Worm (Caenorhabditis elegans) whole organism, L3 larva: ENCODE data around the gene rpn-1.

Source experiments
- R02D3.7 ChIP-seq: fragments of 150-350 bp; optimal IDR thresholded peaks from 2 replicates; lab custom pipeline; 2014; ENCODE audit warnings: missing biosample characterization, missing genetic modification characterization
- ZK546.5 ChIP-seq: sonication (generic microtip); optimal IDR thresholded peaks from 2 replicates; lab custom pipeline; 2017; ENCODE audit warnings: missing biosample characterization, missing genetic modification characterization
- aly-2 ChIP-seq: fragments of 150-350 bp; optimal IDR thresholded peaks from 2 replicates; lab custom pipeline; 2014; ENCODE audit warnings: missing biosample characterization, missing genetic modification characterization
- ama-1 ChIP-seq: fragments of 150-350 bp; optimal IDR thresholded peaks from 2 replicates; lab custom pipeline; 2018
- ceh-16 ChIP-seq: sonication (generic microtip); optimal IDR thresholded peaks from 2 replicates; lab custom pipeline; 2017; ENCODE audit warnings: missing biosample characterization, missing genetic modification characterization
- ceh-28 ChIP-seq: fragments of 150-350 bp; optimal IDR thresholded peaks from 2 replicates; lab custom pipeline; 2014; ENCODE audit warnings: missing biosample characterization, missing genetic modification reagents, missing genetic modification characterization
- ceh-82 ChIP-seq: fragments of 150-350 bp; optimal IDR thresholded peaks from 2 replicates; lab custom pipeline; 2014; ENCODE audit warnings: missing biosample characterization, missing genetic modification characterization
- ceh-9 ChIP-seq: sonication (generic microtip); optimal IDR thresholded peaks from 2 replicates; lab custom pipeline; 2018; ENCODE audit warnings: missing biosample characterization, missing genetic modification characterization
- daf-12 ChIP-seq: fragments of 150-350 bp; optimal IDR thresholded peaks from 2 replicates; lab custom pipeline; 2014; ENCODE audit warnings: missing biosample characterization, missing genetic modification reagents, missing genetic modification characterization
- egl-27 ChIP-seq: sonication (generic microtip); optimal IDR thresholded peaks from 4 replicates; lab custom pipeline; 2017; ENCODE audit warnings: missing biosample characterization, missing genetic modification reagents, missing genetic modification characterization
- egl-5 ChIP-seq: fragments of 150-350 bp; optimal IDR thresholded peaks from 2 replicates; lab custom pipeline; 2017; ENCODE audit warnings: missing biosample characterization, missing genetic modification reagents, missing genetic modification characterization, inconsistent platforms
- elt-1 ChIP-seq: fragments of 150-350 bp; optimal IDR thresholded peaks from 2 replicates; lab custom pipeline; 2014; ENCODE audit warnings: missing biosample characterization, missing genetic modification characterization
- elt-2 ChIP-seq: sonication (generic microtip); optimal IDR thresholded peaks from 2 replicates; lab custom pipeline; 2016; ENCODE audit warnings: missing genetic modification reagents, mild to moderate bottlenecking, missing genetic modification characterization, missing compliant biosample characterization
- elt-3 ChIP-seq, 3 experiments: fragments of 150-350 bp in 1 of 3; sonication (generic microtip) in 2 of 3; optimal IDR thresholded peaks; 2 replicates in 2 of 3; 4 replicates in 1 of 3; lab custom pipeline; 2014 to 2017; ENCODE audit warnings: missing biosample characterization in 3 of 3, missing genetic modification characterization in 3 of 3
- eor-1 ChIP-seq, 2 experiments: fragments of 150-350 bp; optimal IDR thresholded peaks; 2 replicates each; lab custom pipeline; 2014 to 2018; ENCODE audit warnings: missing biosample characterization in 2 of 2, missing genetic modification characterization in 2 of 2
- fkh-10 ChIP-seq: sonication (generic microtip); optimal IDR thresholded peaks from 2 replicates; lab custom pipeline; 2017; ENCODE audit warnings: missing biosample characterization, missing genetic modification reagents, missing genetic modification characterization
- fkh-2 ChIP-seq: fragments of 150-350 bp; optimal IDR thresholded peaks from 2 replicates; lab custom pipeline; 2014; ENCODE audit warnings: missing biosample characterization, missing genetic modification reagents, missing genetic modification characterization
- fos-1 ChIP-seq: fragments of 150-350 bp; optimal IDR thresholded peaks from 2 replicates; lab custom pipeline; 2014; ENCODE audit warnings: missing biosample characterization, missing genetic modification characterization
- hmg-11 ChIP-seq: sonication (generic microtip); optimal IDR thresholded peaks from 2 replicates; lab custom pipeline; 2016; ENCODE audit warnings: missing genetic modification characterization, missing compliant biosample characterization
- jun-1 ChIP-seq: fragments of 150-350 bp; optimal IDR thresholded peaks from 2 replicates; lab custom pipeline; 2014; ENCODE audit warnings: missing biosample characterization, missing genetic modification reagents, missing genetic modification characterization
- lin-15B ChIP-seq: fragments of 150-350 bp; optimal IDR thresholded peaks from 2 replicates; lab custom pipeline; 2014; ENCODE audit warnings: missing biosample characterization, missing genetic modification characterization
- lin-39 ChIP-seq: fragments of 150-350 bp; optimal IDR thresholded peaks from 2 replicates; lab custom pipeline; 2018; ENCODE audit warnings: missing biosample characterization, missing genetic modification reagents, missing genetic modification characterization
- lsy-12 ChIP-seq: sonication (generic microtip); optimal IDR thresholded peaks from 2 replicates; lab custom pipeline; 2016; ENCODE audit warnings: mild to moderate bottlenecking, missing genetic modification characterization, missing compliant biosample characterization
- mdl-1 ChIP-seq: fragments of 150-350 bp; optimal IDR thresholded peaks from 2 replicates; lab custom pipeline; 2014; ENCODE audit warnings: missing biosample characterization, missing genetic modification characterization
- mml-1 ChIP-seq: fragments of 150-350 bp; sonication (generic microtip); optimal IDR thresholded peaks from 3 replicates; lab custom pipeline; 2014; ENCODE audit warnings: missing biosample characterization, missing genetic modification characterization
- nfya-1 ChIP-seq: sonication (generic microtip); optimal IDR thresholded peaks from 2 replicates; lab custom pipeline; 2017; ENCODE audit warnings: missing genetic modification characterization, mild to moderate bottlenecking, missing compliant biosample characterization, antibody characterized with exemption, moderate library complexity; ENCODE audit not compliant: insufficient read depth
- nhr-11 ChIP-seq: fragments of 150-350 bp; optimal IDR thresholded peaks from 2 replicates; lab custom pipeline; 2014; ENCODE audit warnings: missing biosample characterization, missing genetic modification characterization
- nhr-12 ChIP-seq: fragments of 150-350 bp; optimal IDR thresholded peaks from 2 replicates; lab custom pipeline; 2014; ENCODE audit warnings: missing biosample characterization, missing genetic modification characterization
- nhr-23 ChIP-seq: fragments of 150-350 bp; optimal IDR thresholded peaks from 2 replicates; lab custom pipeline; 2014; ENCODE audit warnings: missing biosample characterization, missing genetic modification reagents, missing genetic modification characterization
- nhr-237 ChIP-seq: fragments of 150-350 bp; optimal IDR thresholded peaks from 2 replicates; lab custom pipeline; 2014; ENCODE audit warnings: missing biosample characterization, missing genetic modification characterization
- nhr-25 ChIP-seq: sonication (generic microtip); optimal IDR thresholded peaks from 2 replicates; lab custom pipeline; 2017; ENCODE audit warnings: missing biosample characterization, missing genetic modification characterization
- nhr-28 ChIP-seq: fragments of 150-350 bp; optimal IDR thresholded peaks from 2 replicates; lab custom pipeline; 2014; ENCODE audit warnings: missing biosample characterization, missing genetic modification characterization
- nhr-43 ChIP-seq: sonication (generic microtip); optimal IDR thresholded peaks from 2 replicates; lab custom pipeline; 2016; ENCODE audit warnings: mild to moderate bottlenecking, missing genetic modification characterization, missing compliant biosample characterization; ENCODE audit not compliant: poor library complexity, severe bottlenecking
- nhr-67 ChIP-seq: fragments of 150-350 bp; optimal IDR thresholded peaks from 2 replicates; lab custom pipeline; 2014; ENCODE audit warnings: missing biosample characterization, missing genetic modification characterization
- nhr-76 ChIP-seq: fragments of 150-350 bp; sonication (generic microtip); optimal IDR thresholded peaks from 5 replicates; lab custom pipeline; 2014; ENCODE audit warnings: missing biosample characterization, missing genetic modification characterization
- nhr-77 ChIP-seq: fragments of 150-350 bp; optimal IDR thresholded peaks from 2 replicates; lab custom pipeline; 2014; ENCODE audit warnings: missing biosample characterization, missing genetic modification characterization
- pha-4 ChIP-seq: fragments of 150-350 bp; optimal IDR thresholded peaks from 2 replicates; lab custom pipeline; 2014; ENCODE audit warnings: missing biosample characterization, missing genetic modification reagents, missing genetic modification characterization
- pqm-1 ChIP-seq: fragments of 150-350 bp; optimal IDR thresholded peaks from 2 replicates; lab custom pipeline; 2017; ENCODE audit warnings: missing biosample characterization, missing genetic modification characterization, inconsistent platforms
- sea-2 ChIP-seq: fragments of 150-350 bp; sonication (generic microtip); optimal IDR thresholded peaks from 4 replicates; lab custom pipeline; 2014; ENCODE audit warnings: missing biosample characterization, missing genetic modification reagents, missing genetic modification characterization
- skn-1 ChIP-seq: fragments of 150-350 bp; optimal IDR thresholded peaks from 2 replicates; lab custom pipeline; 2014; ENCODE audit warnings: missing biosample characterization, missing genetic modification characterization
- snpc-4 ChIP-seq: fragments of 150-350 bp; optimal IDR thresholded peaks from 2 replicates; lab custom pipeline; 2014; ENCODE audit warnings: missing biosample characterization, missing genetic modification characterization
- tbx-2 ChIP-seq: sonication (generic microtip); optimal IDR thresholded peaks from 2 replicates; lab custom pipeline; 2016; ENCODE audit warnings: mild to moderate bottlenecking, missing genetic modification characterization, missing compliant biosample characterization
- unc-39 ChIP-seq: sonication (generic microtip); optimal IDR thresholded peaks from 4 replicates; lab custom pipeline; 2017; ENCODE audit warnings: missing biosample characterization, missing genetic modification characterization
- unc-62 ChIP-seq: fragments of 150-350 bp; sonication (generic microtip); optimal IDR thresholded peaks from 4 replicates; lab custom pipeline; 2014; ENCODE audit warnings: missing biosample characterization, missing genetic modification reagents, missing genetic modification characterization
- zag-1 ChIP-seq: fragments of 150-350 bp; optimal IDR thresholded peaks from 2 replicates; lab custom pipeline; 2014; ENCODE audit warnings: missing biosample characterization, missing genetic modification characterization
- ztf-11 ChIP-seq: fragments of 150-350 bp; optimal IDR thresholded peaks from 2 replicates; lab custom pipeline; 2014; ENCODE audit warnings: missing biosample characterization, missing genetic modification characterization
- ztf-4 ChIP-seq: fragments of 150-350 bp; optimal IDR thresholded peaks from 2 replicates; lab custom pipeline; 2014; ENCODE audit warnings: missing biosample characterization, missing genetic modification characterization

Gene rpn-1

DNA sequence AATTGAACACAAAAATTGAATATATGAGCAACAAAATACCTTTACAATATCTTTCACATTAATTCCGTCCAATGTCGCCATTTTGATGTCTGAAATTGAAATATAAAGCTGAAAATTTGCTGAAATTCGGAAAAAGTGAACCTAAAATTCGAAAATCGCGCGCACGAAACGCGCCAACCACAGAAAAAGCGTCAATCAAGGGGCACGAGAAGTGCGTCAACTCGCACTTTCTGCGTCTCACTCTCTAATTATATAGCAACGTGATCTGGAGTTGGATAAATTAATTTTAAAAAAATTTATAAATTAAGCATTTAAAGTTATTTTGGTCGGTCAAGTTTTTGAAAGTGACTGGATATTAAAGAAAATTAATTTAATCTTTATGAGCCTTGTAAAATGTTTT is 9.6 kb upstream of the rpn-1 start, which contains the start of gene ruvb-2:
TSS of gene ruvb-2 (minus strand) at position 89 of the 400 bp plus-strand sequence.
- peak; percentile 93 for TF ChIP-seq pha-4 (tag; lab: Kevin White, UChicago)
- peak; percentile 95 for TF ChIP-seq lin-15B (tag; lab: Kevin White, UChicago)
- peak; percentile 26 for TF ChIP-seq ceh-82 (tag; lab: Kevin White, UChicago)
- no peak for TF ChIP-seq nhr-12 (tag; lab: Kevin White, UChicago)
- TF ChIP-seq nhr-77 (tag; lab: Kevin White, UChicago) = no peak
- peak; percentile 38 for TF ChIP-seq egl-5 (tag; lab: Kevin White, UChicago)
- TF ChIP-seq nhr-76 (tag; lab: Kevin White, UChicago) = no peak
- no peak for TF ChIP-seq nhr-237 (tag; lab: Kevin White, UChicago)
- TF ChIP-seq skn-1 (tag; lab: Kevin White, UChicago) = no peak
- TF ChIP-seq lin-39 (tag; lab: Kevin White, UChicago) = peak; percentile 60
- no peak for TF ChIP-seq eor-1 (tag; optimal IDR thresholded peaks at IDR 0.05; lab: Kevin White, UChicago)
- peak; percentile 68 for TF ChIP-seq tbx-2 (tag; lab: Kevin White, UChicago)
- peak; percentile 78 for TF ChIP-seq lsy-12
- peak; percentile 27 for TF ChIP-seq ceh-28
- TF ChIP-seq jun-1 = peak; percentile 61
- TF ChIP-seq daf-12 (tag; lab: Kevin White, UChicago) = no peak
- TF ChIP-seq snpc-4 = peak; percentile 92
- TF ChIP-seq ama-1 = peak; percentile 32
- TF ChIP-seq ZK546.5 (tag; lab: Kevin White, UChicago) = no peak
- peak; percentile 86 for TF ChIP-seq nhr-43 (tag; lab: Kevin White, UChicago)
- TF ChIP-seq nfya-1 (tag; lab: Kevin White, UChicago) = peak; percentile 91
- TF ChIP-seq elt-1 (tag; lab: Kevin White, UChicago) = no peak
- no peak for TF ChIP-seq aly-2
- TF ChIP-seq ceh-9 (tag; lab: Kevin White, UChicago) = no peak
- peak; percentile 52 for TF ChIP-seq mdl-1 (tag; lab: Kevin White, UChicago)
- no peak for TF ChIP-seq zag-1 (tag; lab: Kevin White, UChicago)
- peak; percentile 62 for TF ChIP-seq elt-2
- TF ChIP-seq ceh-16 (tag; lab: Kevin White, UChicago) = no peak
- TF ChIP-seq fkh-10 (GFP tag; lab: Kevin White, UChicago) = peak; percentile 70
- TF ChIP-seq fos-1 (tag; lab: Kevin White, UChicago) = no peak
- TF ChIP-seq nhr-23 (tag; lab: Kevin White, UChicago) = peak; percentile 94
- no peak for TF ChIP-seq ztf-11 (tag; lab: Kevin White, UChicago)
- TF ChIP-seq pqm-1 (tag; lab: Kevin White, UChicago) = peak; percentile 21
- no peak for TF ChIP-seq elt-3 (tag; optimal IDR thresholded peaks at IDR 0.05; lab: Kevin White, UChicago)
- no peak for TF ChIP-seq unc-62 (GFP tag; lab: Kevin White, UChicago)
- no peak for TF ChIP-seq fkh-2
- TF ChIP-seq hmg-11 (tag; lab: Kevin White, UChicago) = peak; percentile 73
- no peak for TF ChIP-seq egl-27 (tag; lab: Kevin White, UChicago)
- TF ChIP-seq nhr-25 (tag; lab: Kevin White, UChicago) = peak; percentile 80
- TF ChIP-seq unc-39 (tag; lab: Kevin White, UChicago) = no peak
- no peak for TF ChIP-seq nhr-11 (tag; lab: Kevin White, UChicago)
- TF ChIP-seq nhr-67 = no peak
- no peak for TF ChIP-seq nhr-28 (tag; lab: Kevin White, UChicago)
- no peak for TF ChIP-seq mml-1 (tag; lab: Kevin White, UChicago)
- no peak for TF ChIP-seq sea-2 (GFP tag; lab: Kevin White, UChicago)
- peak; percentile 76 for TF ChIP-seq R02D3.7 (tag; lab: Kevin White, UChicago)
- TF ChIP-seq ztf-4 (tag; lab: Kevin White, UChicago) = no peak
